Worm (Caenorhabditis elegans) whole organism, L2 larva: ENCODE data around the gene txt-18.

ENCODE experiments used
- F13H6.1 ChIP-seq: sonication (generic microtip); optimal IDR thresholded peaks from 2 replicates; lab custom pipeline; 2016; ENCODE audit warnings: missing genetic modification characterization, missing compliant biosample characterization
- Y55F3AM.14 ChIP-seq: fragments of 200-800 bp; sonication (Bioruptor generic); optimal IDR thresholded peaks from 2 replicates; lab custom pipeline; 2018; ENCODE audit warnings: mild to moderate bottlenecking, missing genetic modification characterization, missing compliant biosample characterization
- ZK546.5 ChIP-seq: sonication (generic microtip); optimal IDR thresholded peaks from 2 replicates; lab custom pipeline; 2017; ENCODE audit warnings: missing biosample characterization, missing genetic modification characterization
- blmp-1 ChIP-seq: sonication (generic microtip); optimal IDR thresholded peaks from 2 replicates; lab custom pipeline; 2017; ENCODE audit warnings: missing genetic modification characterization, mild to moderate bottlenecking, missing compliant biosample characterization, antibody characterized with exemption, moderate library complexity; ENCODE audit not compliant: insufficient read depth
- ceh-16 ChIP-seq: fragments of 150-350 bp; optimal IDR thresholded peaks from 2 replicates; lab custom pipeline; 2014; ENCODE audit warnings: missing biosample characterization, missing genetic modification characterization
- ceh-82 ChIP-seq: fragments of 150-350 bp; optimal IDR thresholded peaks from 2 replicates; lab custom pipeline; 2014; ENCODE audit warnings: missing biosample characterization, missing genetic modification characterization
- crh-2 ChIP-seq: sonication (generic microtip); optimal IDR thresholded peaks from 2 replicates; lab custom pipeline; 2017; ENCODE audit warnings: missing biosample characterization, missing genetic modification characterization
- egl-27 ChIP-seq: sonication (generic microtip); optimal IDR thresholded peaks from 3 replicates; lab custom pipeline; 2017; ENCODE audit warnings: missing biosample characterization, missing genetic modification reagents, missing genetic modification characterization
- elt-3 ChIP-seq: sonication (generic microtip); optimal IDR thresholded peaks from 2 replicates; lab custom pipeline; 2017; ENCODE audit warnings: missing biosample characterization, missing genetic modification characterization
- gmeb-1 ChIP-seq: fragments of 150-350 bp; optimal IDR thresholded peaks from 2 replicates; lab custom pipeline; 2014; ENCODE audit warnings: missing biosample characterization, missing genetic modification characterization
- lin-39 ChIP-seq: fragments of 150-350 bp; optimal IDR thresholded peaks from 2 replicates; lab custom pipeline; 2014; ENCODE audit warnings: missing biosample characterization, missing genetic modification reagents, missing genetic modification characterization
- lsy-2 ChIP-seq, 2 experiments: fragments of 150-350 bp in 1 of 2; sonication (generic microtip) in 1 of 2; optimal IDR thresholded peaks; 2 replicates each; lab custom pipeline; 2014 to 2017; ENCODE audit warnings: missing biosample characterization in 2 of 2, missing genetic modification characterization in 2 of 2
- mab-5 ChIP-seq: fragments of 150-350 bp; optimal IDR thresholded peaks from 2 replicates; lab custom pipeline; 2014; ENCODE audit warnings: missing biosample characterization, missing genetic modification characterization
- mdl-1 ChIP-seq, 2 experiments: fragments of 150-350 bp in 1 of 2; sonication (generic microtip) in 1 of 2; optimal IDR thresholded peaks; 2 replicates each; lab custom pipeline; 2017; ENCODE audit warnings: missing biosample characterization in 2 of 2, missing genetic modification characterization in 2 of 2
- nhr-10 ChIP-seq: sonication (generic microtip); optimal IDR thresholded peaks from 2 replicates; lab custom pipeline; 2017; ENCODE audit warnings: missing biosample characterization, missing genetic modification characterization
- nhr-23 ChIP-seq: fragments of 150-350 bp; optimal IDR thresholded peaks from 2 replicates; lab custom pipeline; 2014; ENCODE audit warnings: missing biosample characterization, missing genetic modification reagents, missing genetic modification characterization
- nhr-25 ChIP-seq: fragments of 150-350 bp; sonication (generic microtip); optimal IDR thresholded peaks from 3 replicates; lab custom pipeline; 2014; ENCODE audit warnings: missing biosample characterization, missing genetic modification characterization
- nhr-77 ChIP-seq: fragments of 150-350 bp; optimal IDR thresholded peaks from 2 replicates; lab custom pipeline; 2014; ENCODE audit warnings: missing biosample characterization, missing genetic modification characterization
- peb-1 ChIP-seq: fragments of 150-350 bp; optimal IDR thresholded peaks from 2 replicates; lab custom pipeline; 2014; ENCODE audit warnings: missing biosample characterization, missing genetic modification characterization
- sem-4 ChIP-seq: fragments of 150-350 bp; optimal IDR thresholded peaks from 2 replicates; lab custom pipeline; 2014; ENCODE audit warnings: missing biosample characterization, missing genetic modification reagents, missing genetic modification characterization
- skn-1 ChIP-seq: sonication (generic microtip); optimal IDR thresholded peaks from 2 replicates; lab custom pipeline; 2017; ENCODE audit warnings: missing biosample characterization, missing genetic modification characterization
- sma-9 ChIP-seq, 2 experiments: fragments of 150-350 bp in 1 of 2; sonication (generic microtip) in 1 of 2; optimal IDR thresholded peaks; 2 replicates each; lab custom pipeline; 2014 to 2016; ENCODE audit warnings: missing genetic modification characterization in 2 of 2, mild to moderate bottlenecking in 1 of 2, missing biosample characterization in 1 of 2, missing compliant biosample characterization in 1 of 2, missing genetic modification reagents in 1 of 2, moderate library complexity in 1 of 2
- unc-39 ChIP-seq: fragments of 150-350 bp; optimal IDR thresholded peaks from 2 replicates; lab custom pipeline; 2014; ENCODE audit warnings: missing biosample characterization, missing genetic modification characterization
- unc-55 ChIP-seq: fragments of 150-350 bp; sonication (generic microtip); optimal IDR thresholded peaks from 3 replicates; lab custom pipeline; 2014; ENCODE audit warnings: missing biosample characterization, missing genetic modification reagents, missing genetic modification characterization
- unc-62 ChIP-seq: fragments of 150-350 bp; optimal IDR thresholded peaks from 2 replicates; lab custom pipeline; 2014; ENCODE audit warnings: missing biosample characterization, missing genetic modification reagents, missing genetic modification characterization
- ztf-4 ChIP-seq: fragments of 150-350 bp; optimal IDR thresholded peaks from 2 replicates; lab custom pipeline; 2014; ENCODE audit warnings: missing biosample characterization, missing genetic modification characterization

txt-18 gene

DNA sequence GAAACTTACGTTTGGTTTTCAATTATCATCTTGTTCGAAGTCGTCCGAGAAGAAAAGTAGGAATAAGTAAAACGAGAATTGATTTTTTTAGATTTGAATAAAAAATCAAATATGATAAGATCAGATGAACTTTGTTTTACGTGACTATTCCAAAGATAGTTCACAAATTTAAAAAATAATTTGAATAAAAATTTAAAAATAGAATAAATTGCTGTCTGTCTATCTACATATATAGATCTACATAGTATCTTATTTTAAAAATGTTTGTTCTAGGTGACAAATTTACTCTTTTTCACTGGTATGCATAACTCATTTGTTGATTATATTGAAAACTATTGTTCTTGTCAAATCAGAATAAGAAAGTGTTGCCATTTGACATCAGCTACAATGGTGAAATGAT lies 44.1 kb downstream of the txt-18 start, which contains the start of gene F58F12.2:
Gene F58F12.2 (minus strand): TSS at position 101 of the 400 bp plus-strand sequence.
- TF ChIP-seq ztf-4 (tag; lab: Kevin White, UChicago) (no peak), nhr-23 (tag; lab: Kevin White, UChicago) (no peak), blmp-1 (tag; lab: Kevin White, UChicago) (no peak)

DNA sequence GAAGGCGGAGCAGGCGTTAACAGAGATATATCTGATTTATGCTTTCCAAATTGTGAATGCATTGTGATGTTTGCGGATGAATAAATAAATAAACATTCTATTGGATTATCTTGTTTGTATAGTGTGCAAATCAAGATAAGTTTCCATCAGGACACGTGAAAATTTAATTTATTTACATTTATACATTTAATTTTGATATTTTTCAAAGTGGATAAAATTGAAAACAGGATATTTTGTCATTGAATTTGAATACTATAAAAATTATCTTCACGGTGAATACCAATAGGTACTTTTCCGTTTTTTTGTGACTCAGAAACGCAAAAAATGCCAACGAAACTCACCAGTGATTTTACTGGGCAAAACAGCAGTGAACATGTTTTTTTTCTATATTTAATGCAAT lies 47.3 kb downstream of the txt-18 start, which contains the start of gene F58F12.3:
Gene F58F12.3 (minus strand): TSS at position 101 of the 400 bp plus-strand sequence.
- TF ChIP-seq ceh-16 (tag; lab: Kevin White, UChicago), result no peak
- TF ChIP-seq gmeb-1 (tag; lab: Kevin White, UChicago), result no peak
- TF ChIP-seq ceh-82 (tag; lab: Kevin White, UChicago), result no peak
- no peak for TF ChIP-seq lsy-2 (tag; optimal IDR thresholded peaks at IDR 0.05; lab: Kevin White, UChicago)
- TF ChIP-seq crh-2 (tag; lab: Kevin White, UChicago), result no peak
- TF ChIP-seq sma-9 (GFP tag; optimal IDR thresholded peaks at IDR 0.05; lab: Kevin White, UChicago), result no peak
- no peak for TF ChIP-seq sma-9 (tag; optimal IDR thresholded peaks at IDR 0.05; lab: Kevin White, UChicago)
- TF ChIP-seq unc-55 (GFP tag; lab: Kevin White, UChicago), result no peak
- no peak for TF ChIP-seq egl-27 (tag; lab: Kevin White, UChicago)
- no peak for TF ChIP-seq F13H6.1 (tag; lab: Kevin White, UChicago)
- TF ChIP-seq lin-39, result no peak
- TF ChIP-seq ZK546.5, result no peak
- TF ChIP-seq nhr-25 (tag; lab: Kevin White, UChicago), result no peak
- TF ChIP-seq mdl-1 (tag; optimal IDR thresholded peaks at IDR 0.05; lab: Kevin White, UChicago), result no peak
- TF ChIP-seq nhr-23 (tag; lab: Kevin White, UChicago), result no peak
- TF ChIP-seq peb-1 (tag; lab: Kevin White, UChicago), result no peak
- TF ChIP-seq unc-39 (tag; lab: Kevin White, UChicago), result no peak
- TF ChIP-seq unc-62 (GFP tag; lab: Kevin White, UChicago), result no peak
- no peak for TF ChIP-seq nhr-10 (tag; lab: Kevin White, UChicago)
- TF ChIP-seq, all 48 proteins: peak for 0

DNA sequence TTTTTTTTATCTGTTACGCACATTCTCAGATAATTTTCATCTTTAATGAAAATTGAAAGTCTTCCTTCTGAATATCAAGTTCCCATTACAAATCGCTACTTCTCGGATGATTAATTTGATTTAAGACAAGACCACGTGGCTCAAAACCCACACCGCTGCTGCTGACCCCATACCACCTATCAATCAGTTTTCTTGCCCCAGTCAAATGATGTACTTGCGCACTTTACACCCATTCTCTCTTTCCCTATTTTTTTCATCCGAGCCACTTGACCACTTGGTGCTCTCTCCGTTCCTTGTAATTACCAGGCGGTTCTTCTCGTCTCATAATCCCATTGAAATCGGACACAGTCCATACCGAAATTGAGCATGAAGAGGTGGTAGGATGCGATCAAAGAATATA lies 50.2 kb downstream of the txt-18 start:
- TF ChIP-seq elt-3 (no peak), skn-1 (tag; lab: Kevin White, UChicago) (no peak), nhr-77 (tag; lab: Kevin White, UChicago) (no peak), Y55F3AM.14 (GFP tag; lab: Kevin White, UChicago) (no peak), sem-4 (no peak), mab-5 (tag; lab: Kevin White, UChicago) (no peak), nhr-10 (tag; lab: Kevin White, UChicago) (no peak)
